Worm (Caenorhabditis elegans): ENCODE measurements around the gene PDB1.1.
A peak's percentile ranks its signal among the peaks of the same experiment; 100 is the strongest.

The PDB1.1 gene

DNA sequence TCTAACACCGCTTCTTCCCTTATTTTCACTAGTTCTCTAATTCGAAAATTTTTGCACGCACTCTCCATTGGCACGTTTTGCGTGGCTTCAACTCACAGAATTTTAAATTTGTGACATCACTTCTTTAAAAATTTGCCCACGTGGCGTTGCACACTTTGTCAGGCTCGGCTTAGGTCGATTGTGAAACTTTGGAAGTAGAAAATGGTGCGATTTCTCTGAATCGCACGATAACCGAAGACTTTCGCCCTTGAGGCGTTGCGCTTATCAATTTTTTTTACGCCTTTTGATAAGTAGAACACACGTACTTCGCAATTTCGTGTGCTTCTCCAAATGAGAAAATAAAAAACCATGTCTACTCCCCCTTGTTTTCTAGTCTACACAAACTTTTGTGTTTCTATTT, 19.4 kb upstream of the PDB1.1 start:
- TF ChIP-seq ceh-40 (GFP tag; IDR thresholded peaks at IDR 0.05) (no peak), tbp1 (GFP tag; optimal IDR thresholded peaks at IDR 0.05) (no peak), rec-8 (tag; optimal IDR thresholded peaks at IDR 0.05) (no peak), dpl-1 (GFP tag; optimal IDR thresholded peaks at IDR 0.05) (no peak), tlf-1 (GFP tag; optimal IDR thresholded peaks at IDR 0.05) (no peak), ccch-3 (GFP tag; optimal IDR thresholded peaks at IDR 0.05) (no peak), pbrm-1 (GFP tag; IDR thresholded peaks at IDR 0.05) (no peak), madf-10 (tag; optimal IDR thresholded peaks at IDR 0.05) (no peak), lsy-27 (tag; optimal IDR thresholded peaks at IDR 0.05; ENCODE audit: borderline replicate concordance, insufficient read depth) (no peak), let-607 (tag; optimal IDR thresholded peaks at IDR 0.05) (peak; percentile 20 to 46), nhr-80 (tag; optimal IDR thresholded peaks at IDR 0.05) (peak; percentile 87), dox-1 (GFP tag; IDR thresholded peaks at IDR 0.05) (0 out of 2 replicates have a peak, but pooled peaks have one; percentile 22), F23B12.7 (tag; optimal IDR thresholded peaks at IDR 0.05; ENCODE audit: insufficient read depth) (no peak), rcor-1 (GFP tag; IDR thresholded peaks at IDR 0.05) (no peak), Y95B8A.8 (GFP tag; IDR thresholded peaks at IDR 0.05) (no peak), tbx-9 (tag; optimal IDR thresholded peaks at IDR 0.05; ENCODE audit: borderline replicate concordance) (no peak), cebp-1 (GFP tag; IDR thresholded peaks at IDR 0.05) (no peak), cebp-1 (tag; optimal IDR thresholded peaks at IDR 0.05) (peak; percentile 74), B0336.3 (GFP tag; IDR thresholded peaks at IDR 0.05) (no peak), ztf-26 (tag; optimal IDR thresholded peaks at IDR 0.05) (no peak), madf-8 (GFP tag; conservative IDR thresholded peaks at IDR 0.05) (no peak), chd-7 (tag; optimal IDR thresholded peaks at IDR 0.05) (no peak), atf-7 (tag; optimal IDR thresholded peaks at IDR 0.05) (peak; percentile 38)

DNA sequence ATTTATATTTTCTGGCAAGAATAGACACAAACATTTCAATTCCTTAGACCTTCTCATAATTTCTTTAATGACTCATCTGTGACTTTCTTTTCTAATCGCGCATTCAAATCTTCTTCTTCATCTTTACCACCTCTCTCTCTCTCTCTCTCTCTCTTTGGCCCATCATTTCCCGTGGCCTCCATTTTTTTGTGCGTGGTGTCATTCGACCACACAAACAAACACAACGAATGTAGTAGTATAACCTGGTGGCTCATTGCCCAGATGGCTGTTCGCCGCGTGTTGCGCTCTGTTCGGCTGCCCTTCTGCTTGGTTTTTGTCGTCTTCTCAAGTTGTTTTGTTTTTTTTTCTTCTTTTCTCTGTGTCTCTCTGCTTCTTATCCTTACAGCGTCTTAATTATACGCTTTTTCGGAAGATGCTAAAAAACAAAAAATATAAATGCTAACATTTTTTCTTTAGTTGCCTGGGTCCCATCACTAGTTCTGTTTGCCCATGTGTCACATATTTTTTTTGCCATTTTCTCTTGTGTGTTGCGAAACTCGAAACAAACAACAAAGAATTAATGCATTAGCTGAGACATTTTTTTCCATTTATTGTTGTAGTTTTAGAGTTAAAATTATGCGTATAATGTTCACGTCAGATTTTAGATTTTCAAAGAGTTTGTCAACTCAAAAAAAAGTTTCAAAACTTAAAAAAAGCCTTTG, 18.7 kb upstream of the PDB1.1 start:
- TF ChIP-seq cebp-1 (GFP tag; IDR thresholded peaks at IDR 0.05) (peak; percentile 58; the same call in 1 of the 2 replicates), cebp-1 (tag; optimal IDR thresholded peaks at IDR 0.05) (peak; percentile 57), sea-2 (GFP tag; IDR thresholded peaks at IDR 0.05) (no peak), lin-26 (GFP tag; IDR thresholded peaks at IDR 0.05) (peak; percentile 19; the same call in 1 of the 2 replicates)

DNA sequence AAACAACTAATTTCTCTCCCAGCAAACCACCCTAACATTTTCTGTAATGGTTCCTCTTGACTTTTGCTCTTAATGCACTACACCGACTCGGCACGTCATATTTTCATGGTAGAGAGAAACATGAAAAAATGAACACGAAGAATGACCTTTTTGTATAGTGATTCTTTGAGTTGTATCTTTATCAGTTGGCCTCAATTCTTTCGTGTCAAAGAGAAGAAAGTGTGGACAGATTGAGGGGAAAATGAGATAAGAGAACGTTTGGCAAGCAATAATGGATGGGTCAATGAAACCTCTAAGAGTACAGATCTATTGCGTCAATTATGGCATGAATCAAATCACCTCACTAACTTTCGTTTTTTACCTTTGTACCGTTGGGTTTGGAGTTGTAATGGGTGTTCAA, 17.1 kb upstream of the PDB1.1 start:
- TF ChIP-seq ets-4 (GFP tag; optimal IDR thresholded peaks at IDR 0.05) (peak; percentile 24), cebp-1 (GFP tag; IDR thresholded peaks at IDR 0.05) (no peak), cebp-1 (tag; optimal IDR thresholded peaks at IDR 0.05) (peak; percentile 22), let-607 (tag; optimal IDR thresholded peaks at IDR 0.05) (peak in 1 of 2 experiments; percentile 23), F39B2.1 (GFP tag; IDR thresholded peaks at IDR 0.05) (no peak), nhr-80 (tag; optimal IDR thresholded peaks at IDR 0.05) (peak; percentile 94), him-1 (tag; optimal IDR thresholded peaks at IDR 0.05) (no peak)

DNA sequence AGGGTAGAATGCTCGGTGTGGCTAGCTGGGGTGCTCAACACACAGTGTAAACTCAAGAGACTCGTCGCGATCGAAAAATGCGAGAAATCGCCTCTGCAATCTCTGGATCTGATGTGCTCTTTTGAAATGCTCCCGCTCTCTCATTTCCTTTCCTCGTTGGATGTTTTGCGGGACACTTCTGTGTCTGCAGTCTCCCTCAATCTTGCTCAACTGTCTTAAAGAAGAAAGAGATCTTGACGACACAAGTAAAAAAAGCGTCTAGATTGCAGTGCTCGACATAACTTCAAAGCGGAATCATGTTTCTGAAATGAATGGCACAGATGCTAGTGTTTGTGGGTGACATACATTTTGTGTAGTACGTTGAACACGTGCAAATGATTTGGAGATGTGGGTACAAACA, 14.7 kb upstream of the PDB1.1 start:
- peak; percentile 49; the same call in 1 of the 2 replicates for TF ChIP-seq zfh-2 (GFP tag; conservative IDR thresholded peaks at IDR 0.05)
- TF ChIP-seq tbx-9 (tag; optimal IDR thresholded peaks at IDR 0.05; ENCODE audit: borderline replicate concordance) = no peak
- no peak for TF ChIP-seq ztf-3 (GFP tag; optimal IDR thresholded peaks at IDR 0.05)

DNA sequence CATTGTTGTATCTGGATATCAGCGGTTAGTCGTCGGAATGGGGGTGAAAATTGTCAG, 14.5 kb upstream of the PDB1.1 start, which contains the start of the genes unc-98 and F08C6.18:
Gene unc-98 (minus strand): TSS at position 48 of the 57 bp plus-strand sequence.
Gene F08C6.18 (minus strand): TSS at position 57 of the 57 bp plus-strand sequence.
- TF ChIP-seq K12H6.12 (tag; optimal IDR thresholded peaks at IDR 0.05) (no peak), him-1 (tag; optimal IDR thresholded peaks at IDR 0.05) (no peak), rec-8 (tag; optimal IDR thresholded peaks at IDR 0.05) (no peak), cebp-1 (GFP tag; IDR thresholded peaks at IDR 0.05) (no peak), cebp-1 (tag; optimal IDR thresholded peaks at IDR 0.05) (no peak), ceh-100 (GFP tag; IDR thresholded peaks at IDR 0.05) (no peak), cebp-2 (GFP tag; IDR thresholded peaks at IDR 0.05) (no peak), snpc-3.4 (tag; optimal IDR thresholded peaks at IDR 0.05) (no peak), dpff-1 (tag; optimal IDR thresholded peaks at IDR 0.05) (no peak), F37B4.10 (GFP tag; IDR thresholded peaks at IDR 0.05) (no peak), nfya-2 (GFP tag; IDR thresholded peaks at IDR 0.05) (no peak), nhr-90 (tag; optimal IDR thresholded peaks at IDR 0.05) (no peak), nfyb-1 (GFP tag; IDR thresholded peaks at IDR 0.05) (no peak), T07F8.4 (tag; optimal IDR thresholded peaks at IDR 0.05) (no peak), hsf-1 (GFP tag; IDR thresholded peaks at IDR 0.05) (no peak)

All from whole organism, young adult.